Fruit fly (Drosophila melanogaster) whole organism, embryonic: ENCODE results near the gene Scgalpha.

Experiments
- Antp ChIP-seq: fragments of 200-800 bp; sonication (Bioruptor generic); optimal IDR thresholded peaks from 3 replicates; lab custom pipeline; 2016; ENCODE audit warnings: missing biosample characterization, missing genetic modification characterization
- BtbVII ChIP-seq: fragments of 200-800 bp; sonication (Bioruptor generic); optimal IDR thresholded peaks from 3 replicates; lab custom pipeline; 2017; ENCODE audit warnings: missing biosample characterization, mild to moderate bottlenecking, missing genetic modification characterization
- CG1024 ChIP-seq: fragments of 200-800 bp; sonication (Bioruptor generic); IDR thresholded peaks from 2 replicates; pipeline ENCODE4 v1.3.6; 2022; ENCODE audit warnings: missing biosample characterization, missing genetic modification characterization
- CG10274 ChIP-seq: fragments of 200-800 bp; sonication (Bioruptor generic); optimal IDR thresholded peaks from 3 replicates; lab custom pipeline; 2017; ENCODE audit warnings: missing biosample characterization, mild to moderate bottlenecking, missing genetic modification characterization
- CG10565 ChIP-seq: fragments of 200-800 bp; sonication (Bioruptor generic); optimal IDR thresholded peaks from 3 replicates; lab custom pipeline; 2016; ENCODE audit warnings: missing biosample characterization, mild to moderate bottlenecking, missing genetic modification characterization
- CG11085 ChIP-seq: fragments of 200-800 bp; sonication (Bioruptor generic); IDR thresholded peaks from 2 replicates; pipeline ENCODE4 v1.3.6; 2022; ENCODE audit warnings: missing biosample characterization, missing genetic modification characterization
- CG12236 ChIP-seq: fragments of 200-800 bp; sonication (Bioruptor generic); optimal IDR thresholded peaks from 2 replicates; lab custom pipeline; 2016; ENCODE audit warnings: missing biosample characterization, missing genetic modification characterization
- CG12391 ChIP-seq: fragments of 200-800 bp; sonication (Bioruptor generic); optimal IDR thresholded peaks from 3 replicates; lab custom pipeline; 2018; ENCODE audit warnings: missing biosample characterization, mild to moderate bottlenecking, missing genetic modification characterization, moderate library complexity
- CG13296 ChIP-seq: fragments of 200-800 bp; sonication (Bioruptor generic); optimal IDR thresholded peaks from 3 replicates; lab custom pipeline; 2018; ENCODE audit warnings: missing biosample characterization, mild to moderate bottlenecking, missing genetic modification characterization
- CG1529 ChIP-seq: fragments of 200-800 bp; sonication (Bioruptor generic); optimal IDR thresholded peaks from 3 replicates; lab custom pipeline; 2018; ENCODE audit warnings: missing biosample characterization, missing genetic modification characterization
- CG15479 ChIP-seq: fragments of 200-800 bp; sonication (Bioruptor generic); optimal IDR thresholded peaks from 3 replicates; lab custom pipeline; 2019; ENCODE audit warnings: missing biosample characterization, mild to moderate bottlenecking, missing genetic modification characterization, moderate library complexity
- CG16779 ChIP-seq: fragments of 200-800 bp; sonication (Bioruptor generic); IDR thresholded peaks from 2 replicates; pipeline ENCODE4 v1.3.6; 2022; ENCODE audit warnings: missing biosample characterization, missing genetic modification characterization
- CG17328 ChIP-seq: fragments of 200-800 bp; sonication (Bioruptor generic); IDR thresholded peaks from 2 replicates; pipeline ENCODE4 v1.3.6; 2022; ENCODE audit warnings: missing biosample characterization, missing genetic modification characterization
- CG3163 ChIP-seq: fragments of 200-800 bp; sonication (Bioruptor generic); optimal IDR thresholded peaks from 3 replicates; lab custom pipeline; 2016; ENCODE audit warnings: missing biosample characterization, missing genetic modification characterization
- CG32532 ChIP-seq: fragments of 200-800 bp; sonication (Bioruptor generic); IDR thresholded peaks from 2 replicates; pipeline ENCODE4 v1.3.6; 2022; ENCODE audit warnings: missing biosample characterization, missing genetic modification characterization
- CG3407 ChIP-seq: fragments of 200-800 bp; sonication (Bioruptor generic); optimal IDR thresholded peaks from 2 replicates; lab custom pipeline; 2018; ENCODE audit warnings: missing biosample characterization, mild to moderate bottlenecking, missing genetic modification characterization
- CG5953 ChIP-seq: fragments of 200-800 bp; sonication (Bioruptor generic); IDR thresholded peaks from 2 replicates; pipeline ENCODE4 v1.3.6; 2022; ENCODE audit warnings: missing biosample characterization, missing genetic modification characterization
- CG7928 ChIP-seq: fragments of 200-800 bp; sonication (Bioruptor generic); optimal IDR thresholded peaks from 2 replicates; lab custom pipeline; 2017; ENCODE audit warnings: missing biosample characterization, mild to moderate bottlenecking, missing genetic modification characterization
- CG7987 ChIP-seq: fragments of 200-800 bp; sonication (Bioruptor generic); optimal IDR thresholded peaks from 2 replicates; lab custom pipeline; 2018; ENCODE audit warnings: missing biosample characterization, mild to moderate bottlenecking, missing genetic modification characterization, moderate library complexity
- CG8290 ChIP-seq, 3 experiments: fragments of 200-800 bp; sonication (Bioruptor generic); optimal IDR thresholded peaks; 2 replicates each; lab custom pipeline; 2016 to 2019; ENCODE audit warnings: missing biosample characterization in 3 of 3, missing genetic modification characterization in 3 of 3, mild to moderate bottlenecking in 2 of 3, moderate library complexity in 1 of 3
- CG8944 ChIP-seq: fragments of 200-800 bp; sonication (Bioruptor generic); optimal IDR thresholded peaks from 3 replicates; lab custom pipeline; 2016; ENCODE audit warnings: missing biosample characterization, missing genetic modification characterization
- CG9876 ChIP-seq: fragments of 200-800 bp; sonication (Bioruptor generic); optimal IDR thresholded peaks from 2 replicates; lab custom pipeline; 2016; ENCODE audit warnings: missing biosample characterization, missing genetic modification characterization
- D19B ChIP-seq: fragments of 200-800 bp; sonication (Bioruptor generic); optimal IDR thresholded peaks from 2 replicates; lab custom pipeline; 2017; ENCODE audit warnings: missing biosample characterization, mild to moderate bottlenecking, missing genetic modification characterization
- E2f1 ChIP-seq: fragments of 200-800 bp; sonication (Bioruptor generic); IDR thresholded peaks from 2 replicates; pipeline ENCODE4 v1.3.6; 2022; ENCODE audit warnings: missing biosample characterization, missing genetic modification characterization
- ERR ChIP-seq: fragments of 200-800 bp; sonication (Bioruptor generic); optimal IDR thresholded peaks from 2 replicates; lab custom pipeline; 2016; ENCODE audit warnings: missing biosample characterization, missing genetic modification characterization
- HmgZ ChIP-seq: fragments of 200-800 bp; sonication (Bioruptor generic); optimal IDR thresholded peaks from 2 replicates; lab custom pipeline; 2018; ENCODE audit warnings: missing biosample characterization, mild to moderate bottlenecking, missing genetic modification characterization
- Hmx ChIP-seq: fragments of 200-800 bp; sonication (Bioruptor generic); optimal IDR thresholded peaks from 2 replicates; lab custom pipeline; 2016; ENCODE audit warnings: missing biosample characterization, missing genetic modification characterization
- Hr51 ChIP-seq, 2 experiments: fragments of 200-800 bp; sonication (Bioruptor generic); optimal IDR thresholded peaks; 2 replicates in 1 of 2; 3 replicates in 1 of 2; lab custom pipeline; 2016 to 2018; ENCODE audit warnings: missing biosample characterization in 2 of 2, missing genetic modification characterization in 2 of 2, mild to moderate bottlenecking in 1 of 2, moderate library complexity in 1 of 2
- Oaz ChIP-seq: fragments of 200-800 bp; sonication (Bioruptor generic); IDR thresholded peaks from 2 replicates; pipeline ENCODE4 v1.3.6; 2022; ENCODE audit warnings: missing biosample characterization, missing genetic modification characterization
- Xrp1 ChIP-seq: fragments of 200-800 bp; sonication (Bioruptor generic); IDR thresholded peaks from 2 replicates; pipeline ENCODE4 v1.3.6; 2022; ENCODE audit warnings: missing biosample characterization, missing genetic modification characterization
- bbx ChIP-seq: fragments of 200-800 bp; sonication (Bioruptor generic); IDR thresholded peaks from 2 replicates; pipeline ENCODE4 v1.3.6; 2022; ENCODE audit warnings: missing biosample characterization, missing genetic modification characterization; ENCODE audit not compliant: partially characterized antibody
- caup ChIP-seq: fragments of 200-800 bp; sonication (Bioruptor generic); optimal IDR thresholded peaks from 3 replicates; lab custom pipeline; 2017; ENCODE audit warnings: missing biosample characterization, mild to moderate bottlenecking, missing genetic modification characterization, moderate library complexity; ENCODE audit not compliant: severe bottlenecking
- disco-r ChIP-seq: fragments of 200-800 bp; sonication (Bioruptor generic); optimal IDR thresholded peaks from 2 replicates; lab custom pipeline; 2016; ENCODE audit warnings: missing biosample characterization, missing genetic modification characterization
- exex ChIP-seq: fragments of 200-800 bp; sonication (Bioruptor generic); optimal IDR thresholded peaks from 4 replicates; lab custom pipeline; 2018; ENCODE audit warnings: missing biosample characterization, mild to moderate bottlenecking, missing genetic modification characterization, moderate library complexity
- fu2 ChIP-seq: fragments of 200-800 bp; sonication (Bioruptor generic); optimal IDR thresholded peaks from 2 replicates; lab custom pipeline; 2016; ENCODE audit warnings: missing biosample characterization, missing genetic modification characterization
- hth ChIP-seq: fragments of >200 bp; optimal IDR thresholded peaks from 2 replicates; lab custom pipeline; 2017; ENCODE audit warnings: inconsistent platforms
- ind ChIP-seq: fragments of 200-800 bp; sonication (Bioruptor generic); optimal IDR thresholded peaks from 3 replicates; lab custom pipeline; 2016; ENCODE audit warnings: missing biosample characterization, missing genetic modification characterization
- jing ChIP-seq: fragments of 200-800 bp; sonication (Bioruptor generic); optimal IDR thresholded peaks from 2 replicates; lab custom pipeline; 2018; ENCODE audit warnings: missing biosample characterization, mild to moderate bottlenecking, missing genetic modification characterization
- jumu ChIP-seq: fragments of 200-800 bp; sonication (Bioruptor generic); optimal IDR thresholded peaks from 3 replicates; lab custom pipeline; 2016; ENCODE audit warnings: missing biosample characterization, missing genetic modification characterization
- kah ChIP-seq: fragments of 200-800 bp; sonication (Bioruptor generic); optimal IDR thresholded peaks from 2 replicates; lab custom pipeline; 2018; ENCODE audit warnings: missing biosample characterization, mild to moderate bottlenecking, missing genetic modification characterization
- mirr ChIP-seq: fragments of 200-800 bp; sonication (Bioruptor generic); optimal IDR thresholded peaks from 3 replicates; lab custom pipeline; 2018; ENCODE audit warnings: missing biosample characterization, mild to moderate bottlenecking, missing genetic modification characterization
- pita ChIP-seq: fragments of 200-800 bp; sonication (Bioruptor generic); optimal IDR thresholded peaks from 2 replicates; lab custom pipeline; 2017; ENCODE audit warnings: missing biosample characterization, mild to moderate bottlenecking, missing genetic modification characterization
- slp2 ChIP-seq: fragments of 200-800 bp; sonication (Bioruptor generic); optimal IDR thresholded peaks from 2 replicates; lab custom pipeline; 2016; ENCODE audit warnings: missing biosample characterization, missing genetic modification characterization
- sob ChIP-seq: fragments of 200-800 bp; sonication (Bioruptor generic); IDR thresholded peaks from 2 replicates; pipeline ENCODE4 v1.3.6; 2022; ENCODE audit warnings: missing biosample characterization, missing genetic modification characterization
- tna ChIP-seq: fragments of 200-800 bp; sonication (Bioruptor generic); IDR thresholded peaks from 2 replicates; pipeline ENCODE4 v1.3.6; 2022; ENCODE audit warnings: missing biosample characterization, missing genetic modification characterization; ENCODE audit not compliant: partially characterized antibody
- vfl ChIP-seq: fragments of 200-800 bp; sonication (Bioruptor generic); optimal IDR thresholded peaks from 2 replicates; lab custom pipeline; 2016; ENCODE audit warnings: missing biosample characterization, missing genetic modification characterization
- vvl ChIP-seq: fragments of 200-800 bp; sonication (Bioruptor generic); IDR thresholded peaks from 2 replicates; pipeline ENCODE4 v1.3.6; 2022; ENCODE audit warnings: missing biosample characterization, missing genetic modification characterization
- zen ChIP-seq: fragments of 200-800 bp; sonication (Bioruptor generic); optimal IDR thresholded peaks from 3 replicates; lab custom pipeline; 2018; ENCODE audit warnings: missing biosample characterization, mild to moderate bottlenecking, missing genetic modification characterization, moderate library complexity
- zen2 ChIP-seq: fragments of 200-800 bp; sonication (Bioruptor generic); IDR thresholded peaks from 3 replicates; pipeline ENCODE4 v1.3.6; 2022; ENCODE audit warnings: missing biosample characterization, missing genetic modification characterization; ENCODE audit not compliant: partially characterized antibody

Gene Scgalpha

dm6 chr2L:8319858-8320525 is 16.8 kb downstream of the Scgalpha start, which contains the start of the genes mtsh and strat (continued):
- TF ChIP-seq zen (tag; lab: Kevin White, UChicago) (peak; percentile 79), pita (GFP tag; lab: Kevin White, UChicago) (no peak), vvl (peak; percentile 76), Xrp1 (GFP tag; lab: Robert Waterston, UW) (peak; percentile 37; the same call in 1 of the 2 replicates), CG3163 (GFP tag; lab: Kevin White, UChicago) (peak; percentile 11), mirr (GFP tag; lab: Kevin White, UChicago) (peak; percentile 87), fu2 (no peak), tna (GFP tag; lab: Robert Waterston, UW) (peak; percentile 7; the same call in 1 of the 2 replicates), CG7987 (peak; percentile 84), slp2 (GFP tag; lab: Kevin White, UChicago) (peak; percentile 21), CG8290 (GFP tag; optimal IDR thresholded peaks at IDR 0.05; lab: Kevin White, UChicago) (peak; percentile 16), CG8290 (tag; optimal IDR thresholded peaks at IDR 0.05; lab: Kevin White, UChicago) (no peak), CG8944 (GFP tag; lab: Kevin White, UChicago) (no peak), zen2 (no peak; the same call in 2 of the 3 replicates), CG7928 (GFP tag; lab: Kevin White, UChicago) (no peak), hth (lab: Kevin White, UChicago) (no peak), Hr51 (GFP tag; optimal IDR thresholded peaks at IDR 0.05; lab: Kevin White, UChicago) (peak in 1 of 2 experiments; percentile 56), Hmx (GFP tag; lab: Kevin White, UChicago) (no peak), vfl (GFP tag; lab: Kevin White, UChicago) (peak; percentile 38), CG16779 (GFP tag; lab: Robert Waterston, UW) (no peak), kah (peak; percentile 26), CG10274 (GFP tag; lab: Kevin White, UChicago) (peak; percentile 27), disco-r (GFP tag; lab: Kevin White, UChicago) (peak; percentile 29), ERR (peak; percentile 44), jing (GFP tag; lab: Kevin White, UChicago) (peak; percentile 20), CG12236 (GFP tag; lab: Kevin White, UChicago) (peak; percentile 34), bbx (GFP tag; lab: Robert Waterston, UW) (peak; percentile 75), CG1024 (GFP tag; lab: Robert Waterston, UW) (no peak), E2f1 (GFP tag; lab: Robert Waterston, UW) (0 out of 2 replicates have a peak, but pooled peaks have one; percentile 24), CG1529 (GFP tag; lab: Kevin White, UChicago) (no peak), CG9876 (GFP tag; lab: Kevin White, UChicago) (peak; percentile 6), CG15479 (GFP tag; lab: Kevin White, UChicago) (peak; percentile 47), Antp (GFP tag; lab: Kevin White, UChicago) (peak; percentile 51), D19B (GFP tag; lab: Kevin White, UChicago) (peak; percentile 45), exex (tag; lab: Kevin White, UChicago) (peak; percentile 44), CG12391 (peak; percentile 56), CG11085 (GFP tag; lab: Robert Waterston, UW) (peak; percentile 21; the same call in 1 of the 2 replicates), ind (peak; percentile 40), CG3407 (GFP tag; lab: Kevin White, UChicago) (peak; percentile 14), BtbVII (peak; percentile 52), sob (peak; percentile 76), jumu (GFP tag; lab: Kevin White, UChicago) (no peak), CG32532 (peak; percentile 52), HmgZ (peak; percentile 60), caup (GFP tag; lab: Kevin White, UChicago) (peak; percentile 86), CG13296 (peak; percentile 81), CG17328 (GFP tag; lab: Robert Waterston, UW) (peak; percentile 70), CG5953 (GFP tag; lab: Robert Waterston, UW) (no peak), CG10565 (GFP tag; lab: Kevin White, UChicago) (no peak), Oaz (GFP tag; lab: Robert Waterston, UW) (no peak)
